Worm (Caenorhabditis elegans): ENCODE measurements around the gene smf-2.

smf-2 gene

DNA sequence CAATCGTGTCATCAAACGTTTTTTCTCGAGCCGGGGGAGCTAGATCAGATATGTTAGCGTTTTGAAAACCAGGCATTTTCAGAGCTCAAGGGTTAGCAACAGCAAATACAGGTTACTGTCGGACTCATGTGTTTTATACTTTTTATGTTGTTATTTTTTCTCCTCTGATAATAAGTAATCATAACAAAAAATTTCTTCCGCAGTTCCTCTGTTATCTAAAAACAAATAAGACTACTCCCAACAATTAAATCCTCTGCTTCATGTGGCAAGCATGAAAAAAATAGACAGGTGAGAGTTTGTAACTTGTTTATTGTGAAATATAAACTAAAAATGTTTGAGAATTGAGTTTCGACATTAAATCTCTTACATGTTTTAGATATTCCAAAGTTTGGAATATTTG lies at the start of gene smf-2:
Gene smf-2 (minus strand): TSS at position 101 of the 400 bp plus-strand sequence.
- TF ChIP-seq hlh-4 (tag; optimal IDR thresholded peaks at IDR 0.05) (no peak), mep-1 (tag; optimal IDR thresholded peaks at IDR 0.05) (no peak), nhr-11 (tag; optimal IDR thresholded peaks at IDR 0.05) (no peak), C16A3.4 (tag; optimal IDR thresholded peaks at IDR 0.05) (no peak), pax-3 (tag; optimal IDR thresholded peaks at IDR 0.05) (no peak), lin-14 (GFP tag; optimal IDR thresholded peaks at IDR 0.05) (no peak), F16B12.6 (tag; optimal IDR thresholded peaks at IDR 0.05) (no peak), fkh-8 (tag; optimal IDR thresholded peaks at IDR 0.05) (no peak), nhr-19 (GFP tag; conservative IDR thresholded peaks at IDR 0.05) (no peak), fkh-10 (GFP tag; optimal IDR thresholded peaks at IDR 0.05) (no peak), dpl-1 (GFP tag; optimal IDR thresholded peaks at IDR 0.05) (no peak), nhr-20 (tag; optimal IDR thresholded peaks at IDR 0.05) (no peak)

DNA sequence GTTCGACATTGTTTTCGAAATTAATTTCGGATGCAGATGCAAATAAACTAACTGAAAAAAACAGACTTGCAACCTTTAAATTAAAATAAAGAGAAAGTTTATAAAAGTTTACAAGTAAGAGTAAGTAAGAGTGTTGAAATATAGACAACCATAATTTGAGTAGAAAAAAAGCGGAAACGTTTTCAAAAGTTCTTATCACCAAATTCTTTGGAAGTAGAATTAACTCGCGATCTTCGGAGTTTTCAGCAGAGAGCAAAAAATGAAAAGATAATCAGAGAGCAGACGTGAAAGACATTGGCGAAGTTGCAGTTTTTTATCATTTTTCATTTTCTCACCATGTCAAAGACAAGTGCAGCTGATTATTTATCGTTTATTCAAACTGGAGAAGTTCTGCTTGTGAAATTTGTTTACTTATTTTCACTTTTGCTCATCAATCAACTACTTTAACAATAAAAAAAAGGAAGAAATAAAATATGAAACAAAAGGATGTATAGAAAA lies 43.2 kb upstream of the smf-2 start, which contains the start of gene abts-4:
Gene abts-4 (minus strand): TSS at position 51 of the 498 bp plus-strand sequence.
- TF ChIP-seq hpl-2 (GFP tag; optimal IDR thresholded peaks at IDR 0.05) (no peak), elt-2 (tag; optimal IDR thresholded peaks at IDR 0.05) (peak; percentile 63)

DNA sequence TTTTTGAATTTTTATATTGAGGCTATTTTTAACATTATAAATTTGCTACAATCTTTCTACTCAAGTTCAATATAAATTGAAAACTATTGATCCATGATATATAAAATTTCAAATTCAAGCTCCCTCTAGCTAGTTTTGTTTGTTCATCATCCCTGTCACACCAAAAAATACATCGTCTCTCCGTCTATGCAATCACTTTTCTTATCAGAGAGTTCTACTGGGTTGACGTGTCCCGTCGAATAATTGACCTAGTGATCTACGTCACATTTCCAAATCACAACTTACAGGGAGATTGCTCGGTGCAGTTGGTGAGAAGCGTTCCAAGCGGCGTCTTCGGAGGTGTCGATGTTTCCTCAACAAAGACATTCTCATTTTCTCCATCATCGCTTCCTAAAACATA lies 42.7 kb upstream of the smf-2 start:
- TF ChIP-seq nhr-28 (tag; optimal IDR thresholded peaks at IDR 0.05) (no peak), nhr-76 (tag; optimal IDR thresholded peaks at IDR 0.05) (no peak), isw-1 (GFP tag; IDR thresholded peaks at IDR 0.05) (no peak), rnt-1 (tag; optimal IDR thresholded peaks at IDR 0.05) (no peak), hlh-4 (tag; optimal IDR thresholded peaks at IDR 0.05) (no peak), egl-13 (tag; optimal IDR thresholded peaks at IDR 0.05) (no peak), tlp-1 (tag; optimal IDR thresholded peaks at IDR 0.05) (no peak), blmp-1 (tag; optimal IDR thresholded peaks at IDR 0.05) (no peak), ceh-82 (tag; optimal IDR thresholded peaks at IDR 0.05) (no peak), irx-1 (tag; optimal IDR thresholded peaks at IDR 0.05) (no peak), ztf-11 (tag; optimal IDR thresholded peaks at IDR 0.05) (no peak)

DNA sequence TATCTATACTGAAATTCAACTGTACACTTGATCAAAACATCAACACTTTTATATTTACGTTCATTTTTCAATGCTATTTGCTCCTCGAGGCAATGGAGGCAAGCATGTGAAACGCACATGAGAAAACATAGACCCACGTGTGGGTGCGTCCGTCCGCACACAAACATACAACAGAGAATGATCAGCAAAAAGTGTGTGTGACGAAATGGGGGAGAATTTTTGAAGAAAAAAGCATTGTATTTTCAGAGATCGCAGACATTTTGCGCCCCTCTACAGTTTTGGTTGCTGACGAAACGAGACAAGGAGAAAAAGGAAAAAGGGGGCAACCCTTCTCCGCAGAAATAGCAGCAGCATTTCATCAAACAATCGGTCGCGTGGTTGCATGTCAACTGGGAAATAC lies 31.6 kb upstream of the smf-2 start:
- peak; percentile 80 for TF ChIP-seq skn-1 (tag; optimal IDR thresholded peaks at IDR 0.05)
- peak; percentile 86 for TF ChIP-seq rnt-1 (tag; optimal IDR thresholded peaks at IDR 0.05)
- no peak for TF ChIP-seq lin-39 (tag; optimal IDR thresholded peaks at IDR 0.05)
- peak; percentile 90 for TF ChIP-seq swsn-7 (tag; optimal IDR thresholded peaks at IDR 0.05)
- TF ChIP-seq aha-1 (tag; optimal IDR thresholded peaks at IDR 0.05): no peak
- TF ChIP-seq ama-1 (optimal IDR thresholded peaks at IDR 0.05): peak; percentile 47
- TF ChIP-seq nhr-28 (tag; optimal IDR thresholded peaks at IDR 0.05): peak; percentile 20
- TF ChIP-seq nhr-237 (tag; optimal IDR thresholded peaks at IDR 0.05): peak; percentile 51
- no peak for TF ChIP-seq ets-5 (GFP tag; IDR thresholded peaks at IDR 0.05)
- peak; percentile 37 to 60 (median 58) for TF ChIP-seq dpl-1 (GFP tag; optimal IDR thresholded peaks at IDR 0.05)
- TF ChIP-seq C04F5.9 (tag; optimal IDR thresholded peaks at IDR 0.05): no peak
- peak; percentile 85 for TF ChIP-seq mep-1 (tag; optimal IDR thresholded peaks at IDR 0.05)
- peak; percentile 93 for TF ChIP-seq nhr-90 (tag; optimal IDR thresholded peaks at IDR 0.05; ENCODE audit: poor library complexity)
- TF ChIP-seq C16A3.4 (tag; optimal IDR thresholded peaks at IDR 0.05): peak; percentile 84
- TF ChIP-seq sptf-1 (tag; optimal IDR thresholded peaks at IDR 0.05): no peak
- TF ChIP-seq nhr-19 (GFP tag; conservative IDR thresholded peaks at IDR 0.05): peak; percentile 97
- no peak for TF ChIP-seq Y116A8C.19 (tag; optimal IDR thresholded peaks at IDR 0.05; ENCODE audit: borderline replicate concordance)
- no peak for TF ChIP-seq pag-3 (tag; optimal IDR thresholded peaks at IDR 0.05; ENCODE audit: borderline replicate concordance, insufficient read depth)
- TF ChIP-seq fkh-8 (tag; optimal IDR thresholded peaks at IDR 0.05): peak; percentile 2
- no peak for TF ChIP-seq nhr-84 (tag; optimal IDR thresholded peaks at IDR 0.05)
- peak; percentile 85 for TF ChIP-seq xbp-1 (tag; optimal IDR thresholded peaks at IDR 0.05)
- no peak for TF ChIP-seq vab-15 (tag; optimal IDR thresholded peaks at IDR 0.05)
- no peak for TF ChIP-seq mab-9 (GFP tag; IDR thresholded peaks at IDR 0.05)
- TF ChIP-seq aly-2 (tag; optimal IDR thresholded peaks at IDR 0.05): no peak
- TF ChIP-seq hlh-17 (GFP tag; optimal IDR thresholded peaks at IDR 0.05; ENCODE audit: borderline replicate concordance): no peak
- peak; percentile 42 for TF ChIP-seq ceh-8 (GFP tag; optimal IDR thresholded peaks at IDR 0.05)
- TF ChIP-seq C34B4.2 (tag; optimal IDR thresholded peaks at IDR 0.05): no peak
- TF ChIP-seq alr-1 (tag; optimal IDR thresholded peaks at IDR 0.05; ENCODE audit: borderline replicate concordance): no peak
- no peak for TF ChIP-seq snpc-4 (tag; optimal IDR thresholded peaks at IDR 0.05)
- peak; percentile 69 for TF ChIP-seq sox-4 (tag; optimal IDR thresholded peaks at IDR 0.05)
